Worm (Caenorhabditis elegans): ENCODE data around the gene lys-8.

Gene lys-8

ce11 chrII:5605538-5605945 lies 19.6 kb downstream of the lys-8 start (continued):
- TF ChIP-seq unc-86 (tag; optimal IDR thresholded peaks at IDR 0.05), result no peak
- no peak for TF ChIP-seq zip-4 (GFP tag; optimal IDR thresholded peaks at IDR 0.05)
- TF ChIP-seq C34B4.2 (tag; optimal IDR thresholded peaks at IDR 0.05), result no peak
- peak; percentile 100 for TF ChIP-seq nhr-85 (tag)
- TF ChIP-seq fkh-4 (tag; optimal IDR thresholded peaks at IDR 0.05; ENCODE audit: borderline replicate concordance), result no peak
- TF ChIP-seq fkh-8 (tag; optimal IDR thresholded peaks at IDR 0.05), result no peak
- TF ChIP-seq lin-39 (tag; optimal IDR thresholded peaks at IDR 0.05), result no peak
- TF ChIP-seq ztf-4 (tag; optimal IDR thresholded peaks at IDR 0.05), result peak; percentile 57
- no peak for TF ChIP-seq hlh-17 (GFP tag; optimal IDR thresholded peaks at IDR 0.05; ENCODE audit: borderline replicate concordance)

- TF ChIP-seq zag-1 (tag; optimal IDR thresholded peaks at IDR 0.05), result no peak
- TF ChIP-seq mef-2 (tag; optimal IDR thresholded peaks at IDR 0.05), result no peak
- no peak for TF ChIP-seq jun-1 (tag; optimal IDR thresholded peaks at IDR 0.05)
- TF ChIP-seq sox-4 (tag; optimal IDR thresholded peaks at IDR 0.05), result no peak
- no peak for TF ChIP-seq mep-1 (tag; optimal IDR thresholded peaks at IDR 0.05)
- TF ChIP-seq snpc-4 (tag; optimal IDR thresholded peaks at IDR 0.05), result no peak
- TF ChIP-seq ceh-82 (tag; optimal IDR thresholded peaks at IDR 0.05), result no peak
- no peak for TF ChIP-seq snu-23 (GFP tag; optimal IDR thresholded peaks at IDR 0.05)
- no peak for TF ChIP-seq aly-2 (tag; optimal IDR thresholded peaks at IDR 0.05)
- TF ChIP-seq nhr-19 (GFP tag; conservative IDR thresholded peaks at IDR 0.05), result no peak
- no peak for TF ChIP-seq nhr-76 (tag; optimal IDR thresholded peaks at IDR 0.05)
- TF ChIP-seq Y116A8C.19 (tag; optimal IDR thresholded peaks at IDR 0.05; ENCODE audit: borderline replicate concordance), result no peak
- TF ChIP-seq nhr-20 (tag; optimal IDR thresholded peaks at IDR 0.05), result no peak
- TF ChIP-seq dsc-1 (tag; optimal IDR thresholded peaks at IDR 0.05), result no peak
- no peak for TF ChIP-seq rnt-1 (tag; optimal IDR thresholded peaks at IDR 0.05)
- TF ChIP-seq lin-15B (tag; optimal IDR thresholded peaks at IDR 0.05), result no peak
- TF ChIP-seq egl-13 (tag; optimal IDR thresholded peaks at IDR 0.05), result no peak
- TF ChIP-seq lin-13 (GFP tag; optimal IDR thresholded peaks at IDR 0.05), result no peak
- no peak for TF ChIP-seq nhr-90 (tag; optimal IDR thresholded peaks at IDR 0.05; ENCODE audit: poor library complexity)
These were observed 21.8 kb downstream of the lys-8 start, which contains the start of gene C17G10.7 for ce11 chrII:5607756-5608155. Gene C17G10.7, minus strand, starts transcription at chrII:5607856.

ce11 chrII:5619298-5619697 lies 33.3 kb downstream of the lys-8 start, which contains the start of gene dhs-6:
Gene dhs-6, minus strand, starts transcription at chrII:5619319.
- no peak for TF ChIP-seq jun-1 (tag; optimal IDR thresholded peaks at IDR 0.05)
- TF ChIP-seq nhr-71 (tag; optimal IDR thresholded peaks at IDR 0.05), result peak; percentile 13
- no peak for TF ChIP-seq ceh-90 (tag; optimal IDR thresholded peaks at IDR 0.05)
- peak; percentile 1 for TF ChIP-seq snu-23 (GFP tag; optimal IDR thresholded peaks at IDR 0.05)
- TF ChIP-seq egl-13 (tag; optimal IDR thresholded peaks at IDR 0.05), result no peak
- TF ChIP-seq sox-4 (tag; optimal IDR thresholded peaks at IDR 0.05), result no peak
- no peak for TF ChIP-seq fkh-8 (tag; optimal IDR thresholded peaks at IDR 0.05)
- TF ChIP-seq lin-14 (GFP tag; optimal IDR thresholded peaks at IDR 0.05), result peak; percentile 18
- no peak for TF ChIP-seq hpl-2 (GFP tag; optimal IDR thresholded peaks at IDR 0.05)
- no peak for TF ChIP-seq unc-98 (GFP tag; IDR thresholded peaks at IDR 0.05)
- TF ChIP-seq C16A3.4 (tag; optimal IDR thresholded peaks at IDR 0.05), result peak; percentile 15
- no peak for TF ChIP-seq egl-27 (tag; optimal IDR thresholded peaks at IDR 0.05)
- no peak for TF ChIP-seq aly-2 (tag; optimal IDR thresholded peaks at IDR 0.05)
- no peak for TF ChIP-seq ceh-63 (GFP tag; optimal IDR thresholded peaks at IDR 0.05)
- TF ChIP-seq fkh-10 (GFP tag; optimal IDR thresholded peaks at IDR 0.05), result no peak
- TF ChIP-seq elt-3 (tag; optimal IDR thresholded peaks at IDR 0.05), result peak in 2 of 6 experiments; percentile 6 to 18
- no peak for TF ChIP-seq lin-15B (tag; optimal IDR thresholded peaks at IDR 0.05)
- no peak for TF ChIP-seq ceh-82 (tag; optimal IDR thresholded peaks at IDR 0.05)
- TF ChIP-seq blmp-1 (tag; optimal IDR thresholded peaks at IDR 0.05), result peak; percentile 58
- no peak for TF ChIP-seq nhr-19 (GFP tag; conservative IDR thresholded peaks at IDR 0.05)
- no peak for TF ChIP-seq nhr-77 (tag; optimal IDR thresholded peaks at IDR 0.05)
- no peak for TF ChIP-seq lin-13 (GFP tag; optimal IDR thresholded peaks at IDR 0.05)
- no peak for TF ChIP-seq snpc-4 (tag; optimal IDR thresholded peaks at IDR 0.05)
- no peak for TF ChIP-seq ztf-11 (tag; optimal IDR thresholded peaks at IDR 0.05)
- TF ChIP-seq sptf-1 (tag; optimal IDR thresholded peaks at IDR 0.05), result no peak
- TF ChIP-seq C04F5.9 (tag; optimal IDR thresholded peaks at IDR 0.05), result no peak
- TF ChIP-seq hlh-4 (tag; optimal IDR thresholded peaks at IDR 0.05), result no peak
- no peak for TF ChIP-seq efl-3 (GFP tag; optimal IDR thresholded peaks at IDR 0.05)
- peak; percentile 77 for TF ChIP-seq nhr-20 (tag; optimal IDR thresholded peaks at IDR 0.05)
- TF ChIP-seq nhr-84 (tag; optimal IDR thresholded peaks at IDR 0.05), result no peak
- TF ChIP-seq efl-1 (optimal IDR thresholded peaks at IDR 0.05), result no peak
- TF ChIP-seq efl-1 (GFP tag; optimal IDR thresholded peaks at IDR 0.05 in 1 of 2), result no peak
- TF ChIP-seq dpl-1 (GFP tag; optimal IDR thresholded peaks at IDR 0.05), result no peak
- no peak for TF ChIP-seq dsc-1 (tag; optimal IDR thresholded peaks at IDR 0.05)
- peak; percentile 56 for TF ChIP-seq nhr-85 (tag)
